Fruit fly (Drosophila melanogaster): ENCODE data around the gene Cralbp.

Gene Cralbp

dm6 chr3L:5770817-5771425 lies 15.6 kb downstream of the Cralbp start:
- peak; percentile 97 for TF ChIP-seq CG8478 (optimal IDR thresholded peaks at IDR 0.05)
- TF ChIP-seq pan (optimal IDR thresholded peaks at IDR 0.05), result no peak

- TF ChIP-seq usp (GFP tag; optimal IDR thresholded peaks at IDR 0.05) (no peak), psq (optimal IDR thresholded peaks at IDR 0.05) (peak; percentile 25)
Measured at dm6 chr3L:5770113-5770798, 16.3 kb downstream of the Cralbp start.

dm6 chr3L:5768532-5769497 lies 17.7 kb downstream of the Cralbp start, which contains the start of the genes Ppat-Dpck and scny:
Gene Ppat-Dpck, minus strand, starts transcription at chr3L:5768794.
Gene scny, plus strand, starts transcription at chr3L:5769002.
- TF ChIP-seq Dll (optimal IDR thresholded peaks at IDR 0.05) (no peak), usp (GFP tag; optimal IDR thresholded peaks at IDR 0.05) (no peak), psq (optimal IDR thresholded peaks at IDR 0.05) (no peak), EcR (GFP tag; optimal IDR thresholded peaks at IDR 0.05) (no peak), pan (optimal IDR thresholded peaks at IDR 0.05) (no peak), CG8478 (optimal IDR thresholded peaks at IDR 0.05) (no peak)

- TF ChIP-seq psq (optimal IDR thresholded peaks at IDR 0.05) (no peak), Dll (optimal IDR thresholded peaks at IDR 0.05) (no peak), EcR (GFP tag; optimal IDR thresholded peaks at IDR 0.05) (no peak), pan (optimal IDR thresholded peaks at IDR 0.05) (no peak), CG8478 (optimal IDR thresholded peaks at IDR 0.05) (no peak), usp (GFP tag; optimal IDR thresholded peaks at IDR 0.05) (no peak)
Measured at dm6 chr3L:5765844-5766200, 20.7 kb downstream of the Cralbp start, which contains the start of gene Txl. Gene Txl, plus strand, starts transcription at chr3L:5765846.

dm6 chr3L:5764922-5765843 lies 21.3 kb downstream of the Cralbp start, which contains the start of gene CG10576:
Gene CG10576, minus strand, starts transcription at chr3L:5765702.
- TF ChIP-seq Dll (optimal IDR thresholded peaks at IDR 0.05) (no peak), EcR (GFP tag; optimal IDR thresholded peaks at IDR 0.05) (no peak), pan (optimal IDR thresholded peaks at IDR 0.05) (no peak), usp (GFP tag; optimal IDR thresholded peaks at IDR 0.05) (no peak), CG8478 (optimal IDR thresholded peaks at IDR 0.05) (no peak), psq (optimal IDR thresholded peaks at IDR 0.05) (no peak)

dm6 chr3L:5753605-5754365 lies 32.7 kb downstream of the Cralbp start:
- TF ChIP-seq EcR (GFP tag; optimal IDR thresholded peaks at IDR 0.05), result no peak
- no peak for TF ChIP-seq Dll (optimal IDR thresholded peaks at IDR 0.05)
- no peak for TF ChIP-seq CG8478 (optimal IDR thresholded peaks at IDR 0.05)
- no peak for TF ChIP-seq pan (optimal IDR thresholded peaks at IDR 0.05)
- TF ChIP-seq psq (optimal IDR thresholded peaks at IDR 0.05), result no peak
- TF ChIP-seq usp (GFP tag; optimal IDR thresholded peaks at IDR 0.05), result no peak

- no peak for TF ChIP-seq psq (optimal IDR thresholded peaks at IDR 0.05)
- TF ChIP-seq usp (GFP tag; optimal IDR thresholded peaks at IDR 0.05), result no peak
- TF ChIP-seq CG8478 (optimal IDR thresholded peaks at IDR 0.05), result no peak
- no peak for TF ChIP-seq EcR (GFP tag; optimal IDR thresholded peaks at IDR 0.05)
- no peak for TF ChIP-seq pan (optimal IDR thresholded peaks at IDR 0.05)
- TF ChIP-seq Dll (optimal IDR thresholded peaks at IDR 0.05), result no peak
Measured at dm6 chr3L:5752903-5753604, 33.5 kb downstream of the Cralbp start, which contains the start of gene Usp47. Gene Usp47, plus strand, starts transcription at chr3L:5752973.

dm6 chr3L:5751740-5752579 lies 34.6 kb downstream of the Cralbp start, which contains the start of gene DnaJ-1:
Gene DnaJ-1, minus strand, starts transcription at chr3L:5752189.
- TF ChIP-seq Dll (optimal IDR thresholded peaks at IDR 0.05) (no peak), CG8478 (optimal IDR thresholded peaks at IDR 0.05) (no peak), psq (optimal IDR thresholded peaks at IDR 0.05) (no peak), EcR (GFP tag; optimal IDR thresholded peaks at IDR 0.05) (no peak)

- no peak for TF ChIP-seq pan (optimal IDR thresholded peaks at IDR 0.05)
- TF ChIP-seq EcR (GFP tag; optimal IDR thresholded peaks at IDR 0.05), result no peak
- no peak for TF ChIP-seq CG8478 (optimal IDR thresholded peaks at IDR 0.05)
- no peak for TF ChIP-seq psq (optimal IDR thresholded peaks at IDR 0.05)
- no peak for TF ChIP-seq usp (GFP tag; optimal IDR thresholded peaks at IDR 0.05)
- TF ChIP-seq Dll (optimal IDR thresholded peaks at IDR 0.05), result no peak
Measured at dm6 chr3L:5751417-5751739, 35.1 kb downstream of the Cralbp start.
